Fruit fly (Drosophila melanogaster) whole organism, embryonic: ENCODE measurements around the gene Mfe2.

ENCODE experiments used
- ATbp ChIP-seq: fragments of 200-800 bp; sonication (Bioruptor generic); optimal IDR thresholded peaks from 2 replicates; lab custom pipeline; 2017; ENCODE audit warnings: missing biosample characterization, mild to moderate bottlenecking, missing genetic modification characterization, missing genetic modification reagents
- Ada2b ChIP-seq: fragments of 200-800 bp; sonication (Bioruptor generic); IDR thresholded peaks from 2 replicates; pipeline ENCODE4 v1.3.6; 2022; ENCODE audit warnings: missing biosample characterization, missing genetic modification characterization
- Adf1 ChIP-seq: fragments of 200-800 bp; sonication (Bioruptor generic); IDR thresholded peaks from 2 replicates; pipeline ENCODE4 v1.3.6; 2022; ENCODE audit warnings: missing biosample characterization, missing genetic modification characterization
- BtbVII ChIP-seq: fragments of 200-800 bp; sonication (Bioruptor generic); optimal IDR thresholded peaks from 3 replicates; lab custom pipeline; 2017; ENCODE audit warnings: missing biosample characterization, mild to moderate bottlenecking, missing genetic modification characterization
- CG10267 ChIP-seq: fragments of 200-800 bp; sonication (Bioruptor generic); optimal IDR thresholded peaks from 2 replicates; lab custom pipeline; 2018; ENCODE audit warnings: missing biosample characterization, mild to moderate bottlenecking, missing genetic modification characterization, moderate library complexity
- CG10979 ChIP-seq: fragments of 200-800 bp; sonication (Bioruptor generic); optimal IDR thresholded peaks from 2 replicates; lab custom pipeline; 2018; ENCODE audit warnings: missing biosample characterization, mild to moderate bottlenecking, missing genetic modification characterization, moderate library complexity
- CG11247 ChIP-seq: fragments of 200-800 bp; sonication (Bioruptor generic); IDR thresholded peaks from 2 replicates; pipeline ENCODE4 v1.3.6; 2022; ENCODE audit warnings: missing biosample characterization, missing genetic modification characterization
- CG11504 ChIP-seq: fragments of 200-800 bp; sonication (Bioruptor generic); optimal IDR thresholded peaks from 3 replicates; lab custom pipeline; 2019; ENCODE audit warnings: missing biosample characterization, mild to moderate bottlenecking, missing genetic modification characterization, moderate library complexity
- CG17912 ChIP-seq: fragments of 200-800 bp; sonication (Bioruptor generic); optimal IDR thresholded peaks from 2 replicates; lab custom pipeline; 2018; ENCODE audit warnings: missing biosample characterization, mild to moderate bottlenecking, missing genetic modification characterization
- CG2199 ChIP-seq: fragments of 200-800 bp; sonication (Bioruptor generic); IDR thresholded peaks from 3 replicates; pipeline ENCODE4 v1.3.6; 2022; ENCODE audit warnings: missing biosample characterization, missing genetic modification characterization
- CG34224 ChIP-seq: fragments of 200-800 bp; sonication (Bioruptor generic); IDR thresholded peaks from 3 replicates; pipeline ENCODE4 v1.3.6; 2022; ENCODE audit warnings: missing biosample characterization, missing genetic modification characterization; ENCODE audit not compliant: partially characterized antibody
- CG4282 ChIP-seq: fragments of 200-800 bp; sonication (Bioruptor generic); optimal IDR thresholded peaks from 2 replicates; lab custom pipeline; 2016; ENCODE audit warnings: missing biosample characterization, missing genetic modification characterization
- CG4360 ChIP-seq: fragments of 200-800 bp; sonication (Bioruptor generic); IDR thresholded peaks from 2 replicates; pipeline ENCODE4 v1.3.6; 2022; ENCODE audit warnings: missing biosample characterization, missing genetic modification characterization
- CG4617 ChIP-seq: fragments of 200-800 bp; sonication (Bioruptor generic); optimal IDR thresholded peaks from 3 replicates; lab custom pipeline; 2016; ENCODE audit warnings: missing biosample characterization, missing genetic modification characterization, borderline replicate concordance
- CG5180 ChIP-seq: fragments of 200-800 bp; sonication (Bioruptor generic); optimal IDR thresholded peaks from 3 replicates; lab custom pipeline; 2017; ENCODE audit warnings: missing biosample characterization, missing genetic modification characterization, mild to moderate bottlenecking, moderate library complexity, missing genetic modification reagents
- CG7372 ChIP-seq: fragments of 200-800 bp; sonication (Bioruptor generic); IDR thresholded peaks from 2 replicates; pipeline ENCODE4 v1.3.6; 2022; ENCODE audit warnings: missing biosample characterization, missing genetic modification characterization
- CG7839 ChIP-seq: fragments of 200-800 bp; sonication (Bioruptor generic); optimal IDR thresholded peaks from 3 replicates; lab custom pipeline; 2018; ENCODE audit warnings: missing biosample characterization, mild to moderate bottlenecking, missing genetic modification characterization, moderate library complexity
- CTCF ChIP-seq: fragments of 200-800 bp; sonication (Bioruptor generic); optimal IDR thresholded peaks from 2 replicates; lab custom pipeline; 2017; ENCODE audit warnings: missing biosample characterization, mild to moderate bottlenecking, missing genetic modification characterization, moderate library complexity
- CoRest ChIP-seq: fragments of 200-800 bp; sonication (Bioruptor generic); optimal IDR thresholded peaks from 3 replicates; lab custom pipeline; 2018; ENCODE audit warnings: missing biosample characterization, mild to moderate bottlenecking, missing genetic modification characterization, moderate library complexity
- D19A ChIP-seq: fragments of 200-800 bp; optimal IDR thresholded peaks from 3 replicates; lab custom pipeline; 2019; ENCODE audit warnings: missing biosample characterization, mild to moderate bottlenecking, missing genetic modification characterization, moderate library complexity
- Dek ChIP-seq: fragments of 200-800 bp; sonication (Bioruptor generic); optimal IDR thresholded peaks from 3 replicates; lab custom pipeline; 2019; ENCODE audit warnings: missing biosample characterization, mild to moderate bottlenecking, missing genetic modification characterization, moderate library complexity
- Dip2 ChIP-seq: fragments of 200-800 bp; sonication (Bioruptor generic); IDR thresholded peaks from 2 replicates; pipeline ENCODE4 v1.3.6; 2022; ENCODE audit warnings: missing biosample characterization, missing genetic modification characterization
- Doc2 ChIP-seq: fragments of 200-800 bp; sonication (Bioruptor generic); IDR thresholded peaks from 2 replicates; pipeline ENCODE4 v1.3.6; 2022; ENCODE audit warnings: missing biosample characterization, missing genetic modification characterization
- HLH54F ChIP-seq: fragments of 200-800 bp; sonication (Bioruptor generic); optimal IDR thresholded peaks from 3 replicates; lab custom pipeline; 2016; ENCODE audit warnings: missing biosample characterization, missing genetic modification characterization
- MESR4 ChIP-seq: fragments of 200-800 bp; sonication (Bioruptor generic); optimal IDR thresholded peaks from 2 replicates; lab custom pipeline; 2018; ENCODE audit warnings: missing biosample characterization, mild to moderate bottlenecking, missing genetic modification characterization, moderate library complexity
- Max ChIP-seq: fragments of 200-800 bp; sonication (Bioruptor generic); optimal IDR thresholded peaks from 2 replicates; lab custom pipeline; 2016; ENCODE audit warnings: missing biosample characterization, mild to moderate bottlenecking, missing genetic modification characterization
- Mrtf ChIP-seq: fragments of 200-800 bp; sonication (Bioruptor generic); IDR thresholded peaks from 3 replicates; pipeline ENCODE4 v1.3.6; 2022; ENCODE audit warnings: missing biosample characterization, missing genetic modification characterization
- Optix ChIP-seq: fragments of 200-800 bp; sonication (Bioruptor generic); IDR thresholded peaks from 3 replicates; pipeline ENCODE4 v1.3.6; 2022; ENCODE audit warnings: missing biosample characterization, missing genetic modification characterization
- Sin3A ChIP-seq: fragments of >200 bp; optimal IDR thresholded peaks from 2 replicates; lab custom pipeline; 2018
- Spps ChIP-seq: fragments of 200-800 bp; sonication (Bioruptor generic); optimal IDR thresholded peaks from 2 replicates; lab custom pipeline; 2018; ENCODE audit warnings: missing biosample characterization, mild to moderate bottlenecking, missing genetic modification characterization
- Taf1 ChIP-seq: fragments of 200-800 bp; sonication (Bioruptor generic); IDR thresholded peaks from 2 replicates; pipeline ENCODE4 v1.3.6; 2022; ENCODE audit warnings: missing biosample characterization, missing genetic modification characterization
- Xbp1 ChIP-seq: fragments of 200-800 bp; sonication (Bioruptor generic); optimal IDR thresholded peaks from 3 replicates; lab custom pipeline; 2016; ENCODE audit warnings: missing biosample characterization, mild to moderate bottlenecking, missing genetic modification characterization
- az2 ChIP-seq: fragments of 200-800 bp; sonication (Bioruptor generic); optimal IDR thresholded peaks from 3 replicates; lab custom pipeline; 2016; ENCODE audit warnings: missing biosample characterization, missing genetic modification characterization
- bigmax ChIP-seq: fragments of 200-800 bp; sonication (Bioruptor generic); optimal IDR thresholded peaks from 2 replicates; lab custom pipeline; 2018; ENCODE audit warnings: missing biosample characterization, mild to moderate bottlenecking, missing genetic modification characterization
- caup ChIP-seq: fragments of 200-800 bp; sonication (Bioruptor generic); optimal IDR thresholded peaks from 3 replicates; lab custom pipeline; 2017; ENCODE audit warnings: missing biosample characterization, mild to moderate bottlenecking, missing genetic modification characterization, moderate library complexity; ENCODE audit not compliant: severe bottlenecking
- chn ChIP-seq: fragments of 200-800 bp; sonication (Bioruptor generic); optimal IDR thresholded peaks from 2 replicates; lab custom pipeline; 2016; ENCODE audit warnings: missing biosample characterization, missing genetic modification characterization
- dpn ChIP-seq, 2 experiments: fragments of 200-800 bp; sonication (Bioruptor generic); optimal IDR thresholded peaks; 3 replicates each; lab custom pipeline; 2016; ENCODE audit warnings: missing biosample characterization in 2 of 2, missing genetic modification characterization in 2 of 2
- dysf ChIP-seq: fragments of 200-800 bp; sonication (Bioruptor generic); IDR thresholded peaks from 3 replicates; pipeline ENCODE4 v1.3.6; 2022; ENCODE audit warnings: missing biosample characterization, missing genetic modification characterization
- exex ChIP-seq: fragments of 200-800 bp; sonication (Bioruptor generic); optimal IDR thresholded peaks from 4 replicates; lab custom pipeline; 2018; ENCODE audit warnings: missing biosample characterization, mild to moderate bottlenecking, missing genetic modification characterization, moderate library complexity
- gem ChIP-seq: fragments of 200-800 bp; sonication (Bioruptor generic); optimal IDR thresholded peaks from 2 replicates; lab custom pipeline; 2019; ENCODE audit warnings: missing biosample characterization, mild to moderate bottlenecking, missing genetic modification characterization, moderate library complexity
- hkb ChIP-seq, 2 experiments: fragments of 200-800 bp in 1 of 2; fragments of >200 bp in 1 of 2; sonication (Bioruptor generic) in 1 of 2; IDR thresholded peaks in 1 of 2; optimal IDR thresholded peaks in 1 of 2; 2 replicates each; pipeline versions ENCODE4 v1.3.6 to Lab custom; 2017 to 2022; ENCODE audit warnings: missing biosample characterization in 1 of 2, missing genetic modification characterization in 1 of 2
- nmo ChIP-seq: fragments of 200-800 bp; sonication (Bioruptor generic); optimal IDR thresholded peaks from 2 replicates; lab custom pipeline; 2018; ENCODE audit warnings: missing biosample characterization, mild to moderate bottlenecking, missing genetic modification characterization, moderate library complexity
- onecut ChIP-seq: fragments of 200-800 bp; sonication (Bioruptor generic); IDR thresholded peaks from 2 replicates; pipeline ENCODE4 v1.3.6; 2022; ENCODE audit warnings: missing biosample characterization, missing genetic modification characterization
- pros ChIP-seq: fragments of 200-800 bp; sonication (Bioruptor generic); optimal IDR thresholded peaks from 3 replicates; lab custom pipeline; 2019; ENCODE audit warnings: missing biosample characterization, mild to moderate bottlenecking, missing genetic modification characterization, moderate library complexity
- sens-2 ChIP-seq: fragments of 200-800 bp; sonication (Bioruptor generic); IDR thresholded peaks from 2 replicates; pipeline ENCODE4 v1.3.6; 2022; ENCODE audit warnings: missing biosample characterization, missing genetic modification characterization
- shn ChIP-seq: fragments of 200-800 bp; sonication (Bioruptor generic); optimal IDR thresholded peaks from 3 replicates; lab custom pipeline; 2016; ENCODE audit warnings: missing biosample characterization, missing genetic modification characterization
- stc ChIP-seq: fragments of 200-800 bp; sonication (Bioruptor generic); IDR thresholded peaks from 2 replicates; pipeline ENCODE4 v1.3.6; 2022; ENCODE audit warnings: missing biosample characterization, missing genetic modification characterization
- stwl ChIP-seq: fragments of 200-800 bp; sonication (Bioruptor generic); optimal IDR thresholded peaks from 3 replicates; lab custom pipeline; 2018; ENCODE audit warnings: missing biosample characterization, mild to moderate bottlenecking, missing genetic modification characterization, moderate library complexity
- unpg ChIP-seq: fragments of 200-800 bp; sonication (Bioruptor generic); optimal IDR thresholded peaks from 3 replicates; lab custom pipeline; 2018; ENCODE audit warnings: missing biosample characterization, mild to moderate bottlenecking, missing genetic modification characterization, moderate library complexity
- usp ChIP-seq: fragments of >200 bp; optimal IDR thresholded peaks from 2 replicates; lab custom pipeline; 2017; ENCODE audit warnings: missing biosample characterization, missing genetic modification characterization
- vvl ChIP-seq: fragments of 200-800 bp; sonication (Bioruptor generic); IDR thresholded peaks from 2 replicates; pipeline ENCODE4 v1.3.6; 2022; ENCODE audit warnings: missing biosample characterization, missing genetic modification characterization
- zf30C ChIP-seq: fragments of 200-800 bp; sonication (Bioruptor generic); optimal IDR thresholded peaks from 3 replicates; lab custom pipeline; 2018; ENCODE audit warnings: missing biosample characterization, mild to moderate bottlenecking, missing genetic modification characterization

Mfe2 gene

dm6 chrX:16244731-16245130, 26.0 kb upstream of the Mfe2 start (continued):
- TF ChIP-seq Sin3A (lab: Kevin White, UChicago) (no peak), Dip2 (GFP tag; lab: Robert Waterston, UW) (peak; percentile 86), az2 (GFP tag; lab: Kevin White, UChicago) (no peak), onecut (peak; percentile 16; the same call in 1 of the 2 replicates), Taf1 (no peak), exex (tag; lab: Kevin White, UChicago) (no peak), BtbVII (GFP tag; lab: Kevin White, UChicago) (no peak), CG4282 (no peak), hkb (optimal IDR thresholded peaks at IDR 0.05; lab: Kevin White, UChicago) (no peak), hkb (GFP tag; IDR thresholded peaks at IDR 0.05; lab: Robert Waterston, UW) (no peak), CG11504 (tag; lab: Kevin White, UChicago) (no peak), CG4617 (no peak), Dek (tag; lab: Kevin White, UChicago) (no peak), nmo (GFP tag; lab: Kevin White, UChicago) (peak; percentile 0), CG10267 (tag; lab: Kevin White, UChicago) (peak; percentile 14), CG7839 (tag; lab: Kevin White, UChicago) (peak; percentile 28), Optix (GFP tag; lab: Robert Waterston, UW) (no peak), CG10979 (tag; lab: Kevin White, UChicago) (peak; percentile 100), D19A (no peak), MESR4 (GFP tag; lab: Kevin White, UChicago) (no peak), stwl (tag; lab: Kevin White, UChicago) (peak; percentile 41), CG5180 (GFP tag; lab: Kevin White, UChicago) (no peak), CG17912 (GFP tag; lab: Kevin White, UChicago) (no peak), unpg (GFP tag; lab: Kevin White, UChicago) (peak; percentile 29), dpn (GFP tag; optimal IDR thresholded peaks at IDR 0.05; lab: Kevin White, UChicago) (no peak), sens-2 (GFP tag; lab: Robert Waterston, UW) (no peak), CG11247 (peak; percentile 41; the same call in 1 of the 2 replicates), caup (GFP tag; lab: Kevin White, UChicago) (no peak), dysf (GFP tag; lab: Robert Waterston, UW) (0 out of 3 replicates have a peak, but pooled peaks have one; percentile 24), CG2199 (GFP tag; lab: Robert Waterston, UW) (peak; percentile 87), chn (no peak), pros (GFP tag; lab: Kevin White, UChicago) (no peak), ATbp (GFP tag; lab: Kevin White, UChicago) (no peak), stc (no peak), Doc2 (GFP tag; lab: Robert Waterston, UW) (no peak), gem (tag; lab: Kevin White, UChicago) (peak; percentile 13), Adf1 (GFP tag; lab: Robert Waterston, UW) (no peak), usp (GFP tag; lab: Kevin White, UChicago) (no peak), Xbp1 (GFP tag; lab: Kevin White, UChicago) (peak; percentile 37), Mrtf (GFP tag; lab: Robert Waterston, UW) (no peak), CG7372 (GFP tag; lab: Robert Waterston, UW) (no peak), Max (no peak), Spps (tag; lab: Kevin White, UChicago) (no peak), HLH54F (GFP tag; lab: Kevin White, UChicago) (no peak), bigmax (GFP tag; lab: Kevin White, UChicago) (no peak), CoRest (peak; percentile 22), Ada2b (no peak), vvl (GFP tag; lab: Robert Waterston, UW) (no peak), CG4360 (GFP tag; lab: Robert Waterston, UW) (no peak), zf30C (no peak), CTCF (GFP tag; lab: Kevin White, UChicago) (peak; percentile 95), shn (GFP tag; lab: Kevin White, UChicago) (no peak), CG34224 (GFP tag; lab: Robert Waterston, UW) (no peak)
